Worm (Caenorhabditis elegans) whole organism, midembryonic: ENCODE results near the gene Y37E11AL.3.
A peak's percentile ranks its signal among the peaks of the same experiment; 100 is the strongest.

Source experiments
- T22C8.4 ChIP-seq: fragments of 200-800 bp; sonication (Bioruptor generic); IDR thresholded peaks from 2 replicates; pipeline ENCODE4 v1.3.6; 2022; ENCODE audit warnings: missing genetic modification characterization, missing compliant biosample characterization
- cog-1 ChIP-seq: sonication (generic microtip); optimal IDR thresholded peaks from 2 replicates; lab custom pipeline; 2016; ENCODE audit warnings: missing genetic modification characterization, missing compliant biosample characterization
- flt-1 ChIP-seq: fragments of 200-800 bp; sonication (Bioruptor generic); IDR thresholded peaks from 2 replicates; pipeline ENCODE4 v1.3.6; 2022; ENCODE audit warnings: missing genetic modification characterization, missing compliant biosample characterization
- klf-2 ChIP-seq: fragments of 200-800 bp; sonication (Bioruptor generic); conservative IDR thresholded peaks from 2 replicates; pipeline ENCODE4 v1.3.6; 2022; ENCODE audit warnings: missing genetic modification reagents, missing genetic modification characterization, missing compliant biosample characterization
- med-1 ChIP-seq: sonication (generic microtip); optimal IDR thresholded peaks from 2 replicates; lab custom pipeline; 2017; ENCODE audit warnings: missing genetic modification characterization, mild to moderate bottlenecking, missing compliant biosample characterization, antibody characterized with exemption, missing genetic modification reagents; ENCODE audit not compliant: insufficient read depth
- ref-1 ChIP-seq: fragments of 200-800 bp; sonication (Bioruptor generic); conservative IDR thresholded peaks from 2 replicates; pipeline ENCODE4 v1.3.6; 2022; ENCODE audit warnings: missing genetic modification reagents, missing genetic modification characterization, missing compliant biosample characterization
- tab-1 ChIP-seq: fragments of 200-800 bp; sonication (Bioruptor generic); IDR thresholded peaks from 2 replicates; pipeline ENCODE4 v1.3.6; 2022; ENCODE audit warnings: missing genetic modification characterization, missing compliant biosample characterization
- ztf-23 ChIP-seq: fragments of 200-800 bp; sonication (Bioruptor generic); IDR thresholded peaks from 2 replicates; pipeline ENCODE4 v1.3.6; 2022; ENCODE audit warnings: missing genetic modification reagents, missing genetic modification characterization, missing compliant biosample characterization
- ztf-29 ChIP-seq: fragments of 200-800 bp; sonication (Bioruptor generic); IDR thresholded peaks from 2 replicates; pipeline ENCODE4 v1.3.6; 2022; ENCODE audit warnings: missing genetic modification reagents, missing genetic modification characterization, missing compliant biosample characterization

The Y37E11AL.3 gene

DNA sequence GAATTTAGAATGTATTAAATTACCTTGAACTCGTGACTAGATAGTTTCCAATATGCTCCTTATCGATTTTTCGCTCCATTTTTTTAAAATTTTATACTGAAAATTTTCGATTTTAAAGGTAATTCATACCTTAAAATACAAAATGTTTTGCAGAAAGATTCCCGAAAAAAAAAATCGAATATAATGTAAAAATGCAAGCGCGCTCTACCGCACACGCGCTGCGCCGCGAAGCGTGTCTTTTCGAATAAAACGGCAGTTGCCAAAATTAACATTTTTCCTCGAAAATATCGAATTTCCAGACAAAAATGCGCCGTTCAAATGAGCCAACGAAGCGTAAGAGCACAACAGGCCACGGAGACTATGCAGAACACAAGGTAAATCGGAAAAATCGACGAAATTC lies at the start of gene Y37E11AL.3, which contains the start of gene taf-6.2:
Gene Y37E11AL.3 (plus strand): TSS at position 298 of the 400 bp plus-strand sequence.
Gene taf-6.2 (minus strand): TSS at position 96 of the 400 bp plus-strand sequence.
- TF ChIP-seq cog-1 (tag; lab: Kevin White, UChicago) (no peak), flt-1 (GFP tag; lab: Robert Waterston, UW) (0 out of 2 replicates have a peak, but pooled peaks have one; percentile 18), ztf-23 (GFP tag; lab: Robert Waterston, UW) (no peak), tab-1 (GFP tag; lab: Robert Waterston, UW) (no peak), ref-1 (no peak)

DNA sequence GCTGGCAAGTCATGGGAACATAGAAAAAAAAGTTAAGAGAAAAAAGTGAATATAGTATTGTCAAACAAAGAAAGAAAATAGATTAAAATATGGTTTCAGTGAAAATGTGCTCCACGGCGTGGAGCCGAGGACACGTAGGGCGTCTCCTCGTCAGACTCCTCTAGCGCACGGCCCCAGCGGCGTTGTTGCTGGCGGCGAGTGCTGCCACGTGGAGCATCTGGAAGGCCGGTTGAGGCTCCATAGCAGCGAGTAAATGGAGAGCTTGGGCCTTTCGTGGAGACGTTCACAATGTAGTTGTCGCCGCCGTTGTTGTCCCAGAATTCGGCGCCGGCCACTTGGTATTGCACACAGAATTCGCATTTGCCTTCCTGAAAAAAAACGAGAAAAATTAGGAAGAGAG lies 49.2 kb upstream of the Y37E11AL.3 start:
- TF ChIP-seq ztf-29 (GFP tag; lab: Robert Waterston, UW): no peak
- no peak for TF ChIP-seq klf-2 (GFP tag; lab: Robert Waterston, UW)
- TF ChIP-seq flt-1 (GFP tag; lab: Robert Waterston, UW): no peak
- no peak for TF ChIP-seq cog-1 (tag; lab: Kevin White, UChicago)
- no peak for TF ChIP-seq ref-1
- no peak for TF ChIP-seq ztf-23 (GFP tag; lab: Robert Waterston, UW)
- no peak for TF ChIP-seq T22C8.4 (GFP tag; lab: Robert Waterston, UW)
- TF ChIP-seq med-1 (GFP tag; lab: Kevin White, UChicago): no peak
- no peak for TF ChIP-seq tab-1 (GFP tag; lab: Robert Waterston, UW)

DNA sequence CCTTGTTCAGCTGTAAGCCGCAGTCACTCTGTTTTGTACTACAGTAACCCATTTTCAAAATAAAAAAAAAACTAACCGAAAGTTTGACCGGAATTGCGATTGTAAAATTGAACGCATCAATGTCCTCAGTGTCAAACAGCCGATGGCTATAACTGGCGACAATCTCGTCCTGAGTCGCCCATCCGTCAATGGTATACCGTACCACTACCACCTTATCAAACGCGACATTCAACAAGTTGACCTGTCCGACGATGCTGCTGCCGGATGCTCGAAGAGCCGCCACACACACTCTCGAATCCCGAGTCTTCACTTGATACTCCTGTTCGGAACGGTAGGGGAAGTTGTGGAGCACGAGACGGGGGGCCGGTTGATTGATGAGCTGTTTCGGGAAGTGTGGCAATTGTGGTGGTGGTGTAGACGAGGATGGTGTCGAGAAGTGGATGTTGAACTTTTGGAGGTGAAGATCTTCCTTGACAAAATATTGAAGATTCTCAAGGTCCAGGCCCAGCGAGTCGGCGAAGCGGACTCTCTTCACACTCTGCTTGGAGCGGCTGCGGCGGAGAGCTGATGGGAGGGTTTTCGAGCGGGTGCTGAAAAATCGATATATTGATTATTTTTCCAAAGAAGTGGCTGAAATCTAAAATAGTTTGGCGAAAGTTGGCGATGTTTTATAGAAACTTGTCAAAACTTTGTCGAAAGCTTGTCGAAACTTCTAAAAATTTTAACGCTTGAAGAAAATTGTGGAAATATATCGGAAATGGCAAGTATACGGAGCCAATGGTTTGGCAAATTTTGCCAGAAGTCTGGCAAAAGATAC lies 48.2 kb upstream of the Y37E11AL.3 start:
- 0 out of 2 replicates have a peak, but pooled peaks have one; percentile 11 for TF ChIP-seq T22C8.4 (GFP tag; lab: Robert Waterston, UW)
- no peak for TF ChIP-seq tab-1 (GFP tag; lab: Robert Waterston, UW)

ce11 chrIV:3647551-3647950 lies 47.2 kb upstream of the Y37E11AL.3 start:
- TF ChIP-seq klf-2 (GFP tag; lab: Robert Waterston, UW) (no peak), ref-1 (no peak), flt-1 (GFP tag; lab: Robert Waterston, UW) (no peak), med-1 (GFP tag; lab: Kevin White, UChicago) (no peak), ztf-29 (GFP tag; lab: Robert Waterston, UW) (no peak), ztf-23 (GFP tag; lab: Robert Waterston, UW) (no peak), T22C8.4 (GFP tag; lab: Robert Waterston, UW) (no peak), cog-1 (tag; lab: Kevin White, UChicago) (no peak)

DNA sequence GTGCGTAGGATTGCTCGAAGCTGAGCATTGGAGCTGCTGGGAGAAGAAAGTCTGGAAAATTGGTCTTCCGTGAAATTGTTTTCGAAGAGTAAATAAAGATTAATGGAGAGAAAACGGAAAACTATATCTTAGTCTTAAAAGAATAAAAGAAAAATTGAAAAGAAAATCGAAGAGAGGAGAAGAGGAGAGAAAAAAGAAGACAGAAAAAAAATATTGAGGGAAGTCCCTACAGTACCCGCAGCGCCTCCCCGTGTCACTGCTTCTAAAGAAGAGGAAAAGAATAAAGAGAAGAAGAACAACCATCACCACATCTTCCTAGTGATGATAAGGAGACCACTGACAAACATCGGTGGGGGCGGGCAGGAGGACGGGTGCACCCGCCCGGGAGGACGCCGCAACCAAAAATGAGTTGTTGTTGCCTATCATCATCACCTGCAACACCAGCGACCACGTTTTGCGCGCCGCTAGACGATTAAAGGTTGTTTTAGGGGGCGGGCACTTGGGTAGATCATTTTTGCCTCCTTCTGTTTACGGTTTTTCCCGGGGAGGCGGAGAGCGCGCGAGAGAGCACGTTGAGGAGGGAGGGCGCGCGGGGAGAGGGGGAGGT lies 46.0 kb upstream of the Y37E11AL.3 start, which contains the start of gene CC8.2:
Gene CC8.2 (minus strand): TSS at position 51 of the 607 bp plus-strand sequence.
- TF ChIP-seq ztf-23 (GFP tag; lab: Robert Waterston, UW) (0 out of 2 replicates have a peak, but pooled peaks have one; percentile 27), flt-1 (GFP tag; lab: Robert Waterston, UW) (no peak)

DNA sequence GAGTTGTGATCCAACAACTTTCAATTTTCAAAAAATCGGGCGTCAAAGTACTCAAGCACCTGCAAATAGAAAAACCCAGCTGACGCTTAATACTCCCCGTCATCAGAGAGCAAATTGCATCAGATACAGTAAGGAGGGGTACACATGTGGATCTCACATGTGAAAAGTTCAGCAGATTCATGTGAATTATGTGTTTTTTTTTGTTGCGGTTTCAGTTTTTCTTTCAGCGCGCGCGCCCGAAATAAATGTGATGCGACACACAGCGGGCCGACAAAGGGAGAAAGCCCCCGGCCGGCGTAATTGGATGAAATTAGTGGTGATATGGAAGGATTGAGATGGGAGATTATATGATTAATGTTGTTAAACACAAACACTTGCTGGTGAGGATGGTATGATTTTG lies 42.5 kb upstream of the Y37E11AL.3 start:
- TF ChIP-seq ztf-23 (GFP tag; lab: Robert Waterston, UW) (no peak), T22C8.4 (GFP tag; lab: Robert Waterston, UW) (no peak), flt-1 (GFP tag; lab: Robert Waterston, UW) (no peak), ref-1 (no peak), med-1 (GFP tag; lab: Kevin White, UChicago) (no peak), cog-1 (tag; lab: Kevin White, UChicago) (no peak), klf-2 (GFP tag; lab: Robert Waterston, UW) (no peak), ztf-29 (GFP tag; lab: Robert Waterston, UW) (no peak), tab-1 (GFP tag; lab: Robert Waterston, UW) (no peak)

DNA sequence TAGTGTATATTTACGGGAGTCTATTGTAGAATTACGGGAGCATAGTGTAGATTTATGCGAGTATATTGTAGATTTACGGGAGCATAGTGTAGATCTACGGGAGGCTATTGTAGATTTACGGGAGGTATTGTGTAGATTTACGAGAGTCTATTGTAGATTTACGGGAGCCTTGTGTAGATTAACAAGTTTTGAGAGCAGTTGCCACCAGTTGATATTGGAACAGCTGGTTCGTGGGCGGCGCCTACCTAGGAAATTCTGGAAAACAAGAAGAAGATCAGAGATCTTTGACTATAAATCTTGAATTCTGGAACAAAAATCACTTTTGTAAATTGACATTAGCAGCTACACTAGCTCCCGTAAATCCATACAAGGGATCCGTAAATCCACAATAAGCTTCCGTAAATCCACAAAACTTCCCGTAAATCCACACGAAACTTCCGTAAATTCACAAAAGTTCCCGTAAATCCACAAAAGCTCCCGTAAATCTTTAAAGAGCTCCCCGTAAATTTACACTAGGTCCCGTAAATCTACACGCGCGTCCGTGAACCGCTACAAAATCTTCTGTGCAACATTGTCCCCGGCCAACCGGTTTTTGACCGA lies 41.9 kb upstream of the Y37E11AL.3 start:
- TF ChIP-seq tab-1 (GFP tag; lab: Robert Waterston, UW) (no peak), ref-1 (no peak), cog-1 (tag; lab: Kevin White, UChicago) (no peak), T22C8.4 (GFP tag; lab: Robert Waterston, UW) (no peak), ztf-23 (GFP tag; lab: Robert Waterston, UW) (no peak), ztf-29 (GFP tag; lab: Robert Waterston, UW) (no peak), klf-2 (GFP tag; lab: Robert Waterston, UW) (no peak), flt-1 (GFP tag; lab: Robert Waterston, UW) (no peak), med-1 (GFP tag; lab: Kevin White, UChicago) (no peak)

ce11 chrIV:3653420-3653823 lies 41.3 kb upstream of the Y37E11AL.3 start:
- no peak for TF ChIP-seq cog-1 (tag; lab: Kevin White, UChicago)
- no peak for TF ChIP-seq med-1 (GFP tag; lab: Kevin White, UChicago)
- TF ChIP-seq ref-1: no peak
- TF ChIP-seq tab-1 (GFP tag; lab: Robert Waterston, UW): no peak
- no peak for TF ChIP-seq ztf-23 (GFP tag; lab: Robert Waterston, UW)
- no peak for TF ChIP-seq T22C8.4 (GFP tag; lab: Robert Waterston, UW)
- no peak for TF ChIP-seq ztf-29 (GFP tag; lab: Robert Waterston, UW)
- TF ChIP-seq klf-2 (GFP tag; lab: Robert Waterston, UW): no peak
- TF ChIP-seq flt-1 (GFP tag; lab: Robert Waterston, UW): no peak

ce11 chrIV:3654214-3654613 lies 40.5 kb upstream of the Y37E11AL.3 start:
- TF ChIP-seq ref-1 (no peak), med-1 (GFP tag; lab: Kevin White, UChicago) (no peak)
